Fruit fly (Drosophila melanogaster): Measurements from ENCODE around the gene CG34316.

CG34316 gene

dm6 chr3R:15206273-15206672 lies 24.1 kb upstream of the CG34316 start, which contains the start of gene Spn88Ea (continued):
- TF ChIP-seq CkIIα-i1 (GFP tag; IDR thresholded peaks at IDR 0.05) (no peak), zen2 (GFP tag; IDR thresholded peaks at IDR 0.05; ENCODE audit: partially characterized antibody) (no peak), Taf1 (GFP tag; IDR thresholded peaks at IDR 0.05) (no peak), Trl (optimal IDR thresholded peaks at IDR 0.05) (no peak), Trl (GFP tag; optimal IDR thresholded peaks at IDR 0.05) (no peak), CG6683 (GFP tag; optimal IDR thresholded peaks at IDR 0.05) (no peak), CG3838 (GFP tag; optimal IDR thresholded peaks at IDR 0.05) (no peak), usp (GFP tag; optimal IDR thresholded peaks at IDR 0.05) (no peak), prd (optimal IDR thresholded peaks at IDR 0.05) (no peak), prd (GFP tag; IDR thresholded peaks at IDR 0.05) (no peak), CG11456 (GFP tag; IDR thresholded peaks at IDR 0.05) (no peak), lilli (GFP tag; optimal IDR thresholded peaks at IDR 0.05) (no peak), danr (GFP tag; IDR thresholded peaks at IDR 0.05) (no peak), br (optimal IDR thresholded peaks at IDR 0.05) (no peak), pfk (GFP tag; optimal IDR thresholded peaks at IDR 0.05) (no peak), cad (GFP tag; optimal IDR thresholded peaks at IDR 0.05) (no peak), CG6791 (GFP tag; IDR thresholded peaks at IDR 0.05; ENCODE audit: partially characterized antibody) (peak; percentile 7; the same call in 1 of the 3 replicates), peb (GFP tag; IDR thresholded peaks at IDR 0.05) (no peak), Nf-YB (GFP tag; optimal IDR thresholded peaks at IDR 0.05) (no peak), crc (GFP tag; optimal IDR thresholded peaks at IDR 0.05) (no peak), CG9876 (GFP tag; optimal IDR thresholded peaks at IDR 0.05) (no peak), CG9437 (GFP tag; optimal IDR thresholded peaks at IDR 0.05) (no peak), CG11085 (GFP tag; IDR thresholded peaks at IDR 0.05) (no peak), yki (optimal IDR thresholded peaks at IDR 0.05) (no peak), CG14014 (GFP tag; IDR thresholded peaks at IDR 0.05) (0 out of 2 replicates have a peak, but pooled peaks have one; percentile 22), Spps (tag; optimal IDR thresholded peaks at IDR 0.05) (no peak), CG10274 (GFP tag; optimal IDR thresholded peaks at IDR 0.05) (no peak), Ssrp (tag; optimal IDR thresholded peaks at IDR 0.05) (no peak), CG8281 (tag; optimal IDR thresholded peaks at IDR 0.05) (no peak), chinmo (GFP tag; IDR thresholded peaks at IDR 0.05; ENCODE audit: partially characterized antibody) (peak; percentile 76; the same call in 2 of the 4 replicates), eyg (GFP tag; optimal IDR thresholded peaks at IDR 0.05) (no peak), CG10543 (GFP tag; optimal IDR thresholded peaks at IDR 0.05) (no peak), CG15514 (GFP tag; optimal IDR thresholded peaks at IDR 0.05) (peak; percentile 60), ato (GFP tag; IDR thresholded peaks at IDR 0.05; ENCODE audit: partially characterized antibody) (0 out of 2 replicates have a peak, but pooled peaks have one; percentile 26), Neu2 (GFP tag; optimal IDR thresholded peaks at IDR 0.05; ENCODE audit: borderline replicate concordance) (no peak), chn (GFP tag; optimal IDR thresholded peaks at IDR 0.05) (no peak), pzg (GFP tag; optimal IDR thresholded peaks at IDR 0.05) (peak; percentile 26), dm (GFP tag; optimal IDR thresholded peaks at IDR 0.05) (no peak), jigr1 (GFP tag; IDR thresholded peaks at IDR 0.05) (no peak), fd3F (GFP tag; optimal IDR thresholded peaks at IDR 0.05) (no peak), zen (tag; optimal IDR thresholded peaks at IDR 0.05) (no peak), CG3995 (GFP tag; optimal IDR thresholded peaks at IDR 0.05) (peak; percentile 96), gro (GFP tag; optimal IDR thresholded peaks at IDR 0.05) (peak; percentile 22), salm (tag; optimal IDR thresholded peaks at IDR 0.05) (no peak), MESR4 (GFP tag; optimal IDR thresholded peaks at IDR 0.05) (peak; percentile 18), bowl (GFP tag; IDR thresholded peaks at IDR 0.05) (no peak), sens (GFP tag) (peak; percentile 63), kni (GFP tag; optimal IDR thresholded peaks at IDR 0.05) (no peak), Kr (GFP tag; optimal IDR thresholded peaks at IDR 0.05) (no peak), bbx (GFP tag; IDR thresholded peaks at IDR 0.05; ENCODE audit: partially characterized antibody) (peak; percentile 56; the same call in 1 of the 2 replicates), CG17802 (tag; optimal IDR thresholded peaks at IDR 0.05) (peak; percentile 32), CG30020 (tag; optimal IDR thresholded peaks at IDR 0.05) (no peak), B-H2 (GFP tag; optimal IDR thresholded peaks at IDR 0.05) (no peak)

All from whole organism, embryonic.